Worm (Caenorhabditis elegans) whole organism, midembryonic: ENCODE data around the gene C31E10.5.
"Not testable (repeated sequence)": the region's sequence is repeated elsewhere in the genome, so short reads cannot be mapped to it uniquely, and the experiment has no call there.

ENCODE experiments used
- T22C8.4 ChIP-seq: fragments of 200-800 bp; sonication (Bioruptor generic); IDR thresholded peaks from 2 replicates; pipeline ENCODE4 v1.3.6; 2022; ENCODE audit warnings: missing genetic modification characterization, missing compliant biosample characterization
- cog-1 ChIP-seq: sonication (generic microtip); optimal IDR thresholded peaks from 2 replicates; lab custom pipeline; 2016; ENCODE audit warnings: missing genetic modification characterization, missing compliant biosample characterization
- flt-1 ChIP-seq: fragments of 200-800 bp; sonication (Bioruptor generic); IDR thresholded peaks from 2 replicates; pipeline ENCODE4 v1.3.6; 2022; ENCODE audit warnings: missing genetic modification characterization, missing compliant biosample characterization
- klf-2 ChIP-seq: fragments of 200-800 bp; sonication (Bioruptor generic); conservative IDR thresholded peaks from 2 replicates; pipeline ENCODE4 v1.3.6; 2022; ENCODE audit warnings: missing genetic modification reagents, missing genetic modification characterization, missing compliant biosample characterization
- med-1 ChIP-seq: sonication (generic microtip); optimal IDR thresholded peaks from 2 replicates; lab custom pipeline; 2017; ENCODE audit warnings: missing genetic modification characterization, mild to moderate bottlenecking, missing compliant biosample characterization, antibody characterized with exemption, missing genetic modification reagents; ENCODE audit not compliant: insufficient read depth
- ref-1 ChIP-seq: fragments of 200-800 bp; sonication (Bioruptor generic); conservative IDR thresholded peaks from 2 replicates; pipeline ENCODE4 v1.3.6; 2022; ENCODE audit warnings: missing genetic modification reagents, missing genetic modification characterization, missing compliant biosample characterization
- tab-1 ChIP-seq: fragments of 200-800 bp; sonication (Bioruptor generic); IDR thresholded peaks from 2 replicates; pipeline ENCODE4 v1.3.6; 2022; ENCODE audit warnings: missing genetic modification characterization, missing compliant biosample characterization
- ztf-23 ChIP-seq: fragments of 200-800 bp; sonication (Bioruptor generic); IDR thresholded peaks from 2 replicates; pipeline ENCODE4 v1.3.6; 2022; ENCODE audit warnings: missing genetic modification reagents, missing genetic modification characterization, missing compliant biosample characterization
- ztf-29 ChIP-seq: fragments of 200-800 bp; sonication (Bioruptor generic); IDR thresholded peaks from 2 replicates; pipeline ENCODE4 v1.3.6; 2022; ENCODE audit warnings: missing genetic modification reagents, missing genetic modification characterization, missing compliant biosample characterization

Gene C31E10.5

DNA sequence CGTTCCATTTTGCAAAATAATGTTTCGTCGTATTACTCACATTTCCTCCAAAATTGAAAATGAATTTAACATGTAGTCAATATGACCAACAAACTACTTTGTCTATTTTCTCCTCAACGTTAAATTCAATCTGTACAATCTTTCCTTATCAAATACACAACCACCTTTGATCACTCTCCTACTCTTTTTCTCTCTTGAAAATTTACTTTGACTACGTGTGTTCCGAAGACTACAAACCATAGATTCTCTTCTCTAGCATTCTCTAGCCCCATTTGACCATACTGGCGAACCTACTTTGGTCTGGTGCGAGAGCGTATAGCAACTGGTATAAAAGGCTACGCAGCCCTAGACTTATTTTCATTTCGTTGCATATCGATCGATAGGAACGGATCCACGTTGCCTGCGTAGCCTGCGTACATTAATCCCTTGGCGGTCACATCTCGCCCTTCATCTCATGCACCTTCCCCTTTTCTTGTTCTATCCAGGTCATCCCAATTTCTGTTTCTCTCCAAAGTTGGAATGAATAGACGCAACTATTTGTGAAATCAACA is 4.6 kb upstream of the C31E10.5 start:
- 0 out of 2 replicates have a peak, but pooled peaks have one; percentile 28 for TF ChIP-seq T22C8.4 (GFP tag; lab: Robert Waterston, UW)
- TF ChIP-seq klf-2 (GFP tag; lab: Robert Waterston, UW), result 0 out of 2 replicates have a peak, but pooled peaks have one; percentile 39
- TF ChIP-seq ztf-29 (GFP tag; lab: Robert Waterston, UW), result no peak

DNA sequence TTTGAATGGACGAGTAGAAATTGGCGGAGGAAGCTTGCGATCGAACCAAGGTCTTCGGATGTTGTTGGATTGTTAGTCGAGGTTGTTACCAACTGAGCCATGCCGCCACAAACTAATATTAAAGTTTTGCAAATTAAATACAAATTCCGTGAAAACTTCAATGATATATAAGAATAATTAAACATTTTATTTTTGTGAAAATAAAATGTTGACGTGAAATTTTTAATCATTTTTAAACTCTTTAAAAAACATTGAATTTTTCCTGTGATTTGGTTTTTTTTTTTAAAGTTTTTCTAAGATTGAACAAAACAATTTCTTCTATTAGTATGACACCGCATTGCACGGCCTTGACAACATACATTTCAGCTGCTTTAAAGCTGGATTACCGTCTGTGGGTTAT is 5.0 kb downstream of the C31E10.5 start, which contains the start of gene C31E10.11:
Gene C31E10.11, minus strand, starts transcription at position 101 of the 400 bp plus-strand sequence.
- TF ChIP-seq flt-1 (GFP tag; lab: Robert Waterston, UW), result no peak

DNA sequence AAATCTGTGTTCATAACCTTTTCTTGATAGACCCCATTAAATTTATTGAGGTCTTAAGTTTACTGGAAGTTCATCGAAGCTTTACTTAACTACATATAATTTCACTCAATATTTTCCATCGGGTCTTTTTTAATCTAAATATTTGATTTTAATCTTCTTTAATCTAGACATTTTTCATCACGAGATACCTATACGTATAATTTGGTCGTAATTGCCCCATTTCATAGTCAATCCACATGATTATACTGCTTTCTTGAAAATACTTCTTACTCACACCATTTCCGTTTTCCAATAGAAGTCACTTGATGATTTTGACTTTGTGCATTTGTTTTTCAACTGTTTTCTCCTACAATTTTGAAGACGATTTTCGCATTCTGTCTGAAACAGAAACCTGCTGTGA is 9.3 kb downstream of the C31E10.5 start, which contains the start of gene irld-24:
Gene irld-24, plus strand, starts transcription at position 301 of the 400 bp plus-strand sequence.
- no peak for TF ChIP-seq T22C8.4 (GFP tag; lab: Robert Waterston, UW)
- no peak for TF ChIP-seq ztf-29 (GFP tag; lab: Robert Waterston, UW)
- TF ChIP-seq flt-1 (GFP tag; lab: Robert Waterston, UW), result no peak
- no peak for TF ChIP-seq ref-1 (GFP tag; lab: Robert Waterston, UW)
- no peak for TF ChIP-seq med-1 (GFP tag; lab: Kevin White, UChicago)

DNA sequence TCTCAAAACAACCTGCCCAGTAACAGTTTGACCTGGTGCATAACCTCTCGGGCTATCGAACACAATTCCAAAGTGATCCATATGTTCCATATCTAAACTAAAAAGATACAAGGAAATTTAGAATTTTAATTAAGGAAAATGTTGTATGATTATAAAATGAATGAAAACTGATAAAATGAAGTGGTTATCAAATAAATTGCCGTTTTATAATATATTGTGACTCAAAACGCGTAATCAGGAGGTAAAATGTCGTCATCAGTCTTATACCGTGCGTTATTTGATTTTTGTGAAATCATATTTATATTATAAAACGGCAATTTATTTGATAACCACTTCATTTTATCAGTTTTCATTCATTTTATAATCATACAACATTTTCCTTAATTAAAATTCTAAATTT is 15.2 kb downstream of the C31E10.5 start, which contains the start of gene arrd-24:
Gene arrd-24, minus strand, starts transcription at position 101 of the 400 bp plus-strand sequence.
- TF ChIP-seq ref-1, klf-2, tab-1 (GFP tag; lab: Robert Waterston, UW): not testable (repeated sequence)

DNA sequence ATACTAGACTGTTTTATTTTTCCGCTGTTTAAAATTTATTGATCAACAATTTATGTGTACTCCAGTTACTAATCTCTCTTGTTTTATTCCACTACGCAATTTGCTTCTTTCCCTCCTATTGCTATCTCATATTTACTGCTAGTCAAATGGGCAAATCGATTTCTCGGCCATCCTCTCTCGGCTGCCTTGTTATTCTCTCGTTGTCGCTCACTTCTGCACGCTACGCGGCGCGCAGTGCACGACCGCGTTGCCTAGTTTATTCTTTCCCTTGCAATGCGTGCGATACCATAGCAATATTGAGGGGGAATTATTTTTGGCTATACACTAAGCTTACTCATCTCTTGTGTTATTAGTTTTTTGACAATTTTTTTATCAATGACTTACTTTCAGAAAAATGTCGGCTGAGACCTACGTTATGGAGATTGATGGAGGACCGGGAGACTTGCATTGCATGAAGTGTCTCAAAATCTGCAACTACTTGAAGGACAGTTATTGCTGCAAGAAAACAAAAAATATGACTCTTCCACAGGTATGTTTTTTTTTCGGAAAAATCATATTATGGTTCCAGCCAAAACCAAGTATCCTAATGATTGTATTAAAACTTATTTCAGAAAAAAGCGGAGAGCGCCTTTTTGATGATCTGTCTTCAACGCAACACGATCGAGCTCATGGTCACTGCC is 18.1 kb downstream of the C31E10.5 start, which contains the start of gene F48F7.6:
Gene F48F7.6, plus strand, starts transcription at position 391 of the 680 bp plus-strand sequence.
- TF ChIP-seq flt-1 (GFP tag; lab: Robert Waterston, UW) (peak; percentile 76; the same call in 1 of the 2 replicates), cog-1 (tag; lab: Kevin White, UChicago) (no peak), ztf-29 (GFP tag; lab: Robert Waterston, UW) (no peak), tab-1 (GFP tag; lab: Robert Waterston, UW) (0 out of 2 replicates have a peak, but pooled peaks have one; percentile 37), ztf-23 (no peak), med-1 (GFP tag; lab: Kevin White, UChicago) (no peak), T22C8.4 (GFP tag; lab: Robert Waterston, UW) (peak; percentile 69), klf-2 (GFP tag; lab: Robert Waterston, UW) (no peak)

DNA sequence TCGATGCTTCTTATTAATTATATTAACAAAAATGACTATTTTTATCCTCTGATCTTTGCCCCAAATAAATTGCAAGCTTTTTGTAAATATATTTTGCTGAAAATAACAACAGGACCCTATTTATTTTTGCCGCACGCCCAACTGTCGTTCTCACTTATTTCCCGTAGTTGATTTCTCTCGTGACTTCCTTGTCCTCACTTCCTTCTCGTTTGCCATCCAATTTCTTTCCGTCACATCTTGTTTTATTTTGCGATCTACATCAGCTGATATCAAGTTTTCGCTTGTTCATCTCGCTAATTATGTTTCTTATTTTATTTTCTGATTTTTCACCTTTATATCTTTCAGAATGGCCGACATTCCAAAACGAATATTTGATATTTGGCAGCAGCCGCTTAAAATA is 20.3 kb downstream of the C31E10.5 start, which contains the start of gene F48F7.5:
Gene F48F7.5, plus strand, starts transcription at position 340 of the 400 bp plus-strand sequence.
- TF ChIP-seq cog-1 (tag; lab: Kevin White, UChicago), result no peak
- TF ChIP-seq ztf-29 (GFP tag; lab: Robert Waterston, UW), result no peak
- TF ChIP-seq ztf-23, result no peak
- TF ChIP-seq flt-1 (GFP tag; lab: Robert Waterston, UW), result no peak
- no peak for TF ChIP-seq ref-1 (GFP tag; lab: Robert Waterston, UW)
- no peak for TF ChIP-seq T22C8.4 (GFP tag; lab: Robert Waterston, UW)
- TF ChIP-seq med-1 (GFP tag; lab: Kevin White, UChicago), result no peak
- TF ChIP-seq klf-2 (GFP tag; lab: Robert Waterston, UW), result no peak
- TF ChIP-seq tab-1 (GFP tag; lab: Robert Waterston, UW), result no peak

DNA sequence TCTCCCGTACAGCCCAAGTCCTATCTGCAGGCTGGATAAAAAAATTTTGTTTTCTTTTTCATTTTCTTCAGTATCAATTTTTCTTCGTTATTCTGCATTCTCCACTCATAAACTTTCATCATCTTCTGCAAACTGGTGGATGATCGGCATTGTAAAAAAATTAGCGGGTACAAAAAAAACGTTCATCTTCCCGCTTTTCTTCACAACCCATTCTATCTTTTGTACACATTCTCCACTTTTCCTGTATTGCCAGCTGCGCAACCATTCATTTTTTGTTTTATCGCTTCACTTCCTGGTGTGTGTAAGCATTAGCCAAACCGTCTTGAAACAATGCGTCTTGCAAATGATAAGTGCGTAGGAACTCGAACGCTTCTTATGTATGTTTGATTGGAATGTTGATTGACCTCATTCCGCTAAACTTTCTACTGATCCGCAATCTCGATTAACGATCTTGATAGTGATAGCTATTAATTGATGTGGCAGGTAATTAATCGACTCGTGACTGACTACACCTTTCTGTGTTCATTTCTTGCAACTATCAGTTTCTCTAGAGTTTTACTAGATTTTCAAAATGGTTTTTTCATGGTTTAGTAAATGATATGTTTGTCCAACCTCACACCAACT is 21.1 kb downstream of the C31E10.5 start:
- TF ChIP-seq klf-2 (GFP tag; lab: Robert Waterston, UW), result no peak
- no peak for TF ChIP-seq tab-1 (GFP tag; lab: Robert Waterston, UW)
- no peak for TF ChIP-seq flt-1 (GFP tag; lab: Robert Waterston, UW)
- TF ChIP-seq T22C8.4 (GFP tag; lab: Robert Waterston, UW), result no peak
- TF ChIP-seq ztf-23, result no peak
- no peak for TF ChIP-seq cog-1 (tag; lab: Kevin White, UChicago)

DNA sequence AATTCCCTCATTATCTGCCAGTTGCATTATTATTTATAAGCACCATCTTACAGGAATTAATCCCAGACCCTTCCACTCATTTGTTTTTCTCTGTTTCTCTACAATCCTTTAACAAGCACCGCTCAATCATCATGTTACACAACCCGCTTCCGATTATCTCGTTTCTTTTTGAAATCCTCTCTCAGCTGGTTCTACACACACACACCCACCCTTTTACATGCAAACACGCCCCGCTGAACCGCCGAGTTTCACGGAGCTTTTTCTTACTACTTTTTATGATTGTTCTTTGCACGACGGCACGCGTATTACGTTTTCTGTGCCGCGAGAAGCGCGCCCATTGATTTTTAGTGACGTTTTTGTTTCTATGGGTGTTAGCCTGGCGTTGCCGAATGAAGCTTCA is 21.9 kb downstream of the C31E10.5 start:
- TF ChIP-seq T22C8.4 (GFP tag; lab: Robert Waterston, UW), result no peak
- TF ChIP-seq ztf-29 (GFP tag; lab: Robert Waterston, UW), result no peak
- TF ChIP-seq flt-1 (GFP tag; lab: Robert Waterston, UW), result no peak
- no peak for TF ChIP-seq tab-1 (GFP tag; lab: Robert Waterston, UW)
- no peak for TF ChIP-seq cog-1 (tag; lab: Kevin White, UChicago)

DNA sequence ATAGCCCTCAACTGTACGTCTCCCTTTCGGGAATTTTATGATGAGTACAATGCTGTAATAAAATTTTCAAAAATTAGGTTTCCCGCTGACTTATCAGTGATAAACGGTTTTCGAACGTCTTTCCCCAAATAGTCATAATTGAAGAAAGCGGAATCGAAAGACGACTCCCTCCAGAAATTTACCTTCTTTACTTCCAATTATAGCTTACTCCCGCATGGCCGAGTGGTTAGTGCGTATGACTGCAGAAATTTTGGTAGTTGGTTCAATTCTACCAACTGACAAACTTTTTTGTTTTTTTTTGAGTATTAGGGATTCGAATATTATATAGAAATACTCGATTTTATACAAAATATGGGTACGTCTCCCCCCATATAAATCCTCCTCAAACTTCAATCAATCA is 22.5 kb downstream of the C31E10.5 start:
- 0 out of 2 replicates have a peak, but pooled peaks have one; percentile 20 for TF ChIP-seq flt-1 (GFP tag; lab: Robert Waterston, UW)
- TF ChIP-seq ztf-23, result 0 out of 2 replicates have a peak, but pooled peaks have one; percentile 26
